Worm (Caenorhabditis elegans): Measurements from ENCODE around the gene nspe-1.

The nspe-1 gene

ce11 chrII:12665019-12665418 is 44.4 kb upstream of the nspe-1 start:
- TF ChIP-seq nhr-10 (tag; optimal IDR thresholded peaks at IDR 0.05) = no peak
- TF ChIP-seq zag-1 (tag; optimal IDR thresholded peaks at IDR 0.05) = peak; percentile 35
- no peak for TF ChIP-seq ceh-82 (tag; optimal IDR thresholded peaks at IDR 0.05)
- TF ChIP-seq nhr-6 (tag; optimal IDR thresholded peaks at IDR 0.05) = no peak
- no peak for TF ChIP-seq elt-1 (tag; optimal IDR thresholded peaks at IDR 0.05)
- TF ChIP-seq ztf-1 (GFP tag; conservative IDR thresholded peaks at IDR 0.05) = no peak
- TF ChIP-seq lin-13 (GFP tag; optimal IDR thresholded peaks at IDR 0.05) = no peak
- no peak for TF ChIP-seq sma-3 (GFP tag; optimal IDR thresholded peaks at IDR 0.05)
- no peak for TF ChIP-seq lin-11 (tag; optimal IDR thresholded peaks at IDR 0.05)
- TF ChIP-seq mab-5 (tag; optimal IDR thresholded peaks at IDR 0.05) = no peak
- peak; percentile 30 for TF ChIP-seq sma-9 (GFP tag; optimal IDR thresholded peaks at IDR 0.05)
- no peak for TF ChIP-seq sma-9 (tag; optimal IDR thresholded peaks at IDR 0.05)

DNA sequence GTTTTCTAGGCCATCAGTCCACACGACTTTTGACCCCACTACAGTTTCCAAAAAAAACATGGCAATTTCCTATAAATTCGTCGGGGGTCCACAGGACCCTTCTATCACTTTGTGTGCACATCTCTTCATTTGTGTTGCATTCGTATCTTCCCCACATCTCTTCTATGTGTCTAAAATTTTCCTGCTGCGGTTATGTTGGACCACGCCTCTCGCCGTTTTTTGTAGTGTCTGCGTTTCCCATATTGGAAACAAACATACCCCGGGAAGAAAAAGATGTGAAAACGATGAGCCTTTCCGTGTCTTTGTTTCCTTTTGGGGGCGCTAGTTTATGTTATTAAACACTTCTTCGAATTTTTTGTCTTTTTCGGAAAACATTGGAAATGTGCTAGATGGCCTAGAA is 41.3 kb upstream of the nspe-1 start:
- TF ChIP-seq peb-1 (tag; optimal IDR thresholded peaks at IDR 0.05) = no peak
- TF ChIP-seq sma-3 (GFP tag; optimal IDR thresholded peaks at IDR 0.05) = no peak
- no peak for TF ChIP-seq ZK546.5 (tag; optimal IDR thresholded peaks at IDR 0.05)
- no peak for TF ChIP-seq elt-3 (tag; optimal IDR thresholded peaks at IDR 0.05)
- TF ChIP-seq zag-1 (tag; optimal IDR thresholded peaks at IDR 0.05) = peak; percentile 47
- TF ChIP-seq mbf-1 (tag; optimal IDR thresholded peaks at IDR 0.05) = no peak
- no peak for TF ChIP-seq nhr-77 (tag; optimal IDR thresholded peaks at IDR 0.05)
- TF ChIP-seq nhr-129 (tag; optimal IDR thresholded peaks at IDR 0.05) = no peak
- TF ChIP-seq ceh-16 (tag; optimal IDR thresholded peaks at IDR 0.05) = no peak
- TF ChIP-seq ztf-1 (GFP tag; conservative IDR thresholded peaks at IDR 0.05) = no peak
- TF ChIP-seq nhr-25 (tag; optimal IDR thresholded peaks at IDR 0.05) = no peak
- TF ChIP-seq nhr-6 (tag; optimal IDR thresholded peaks at IDR 0.05) = no peak
- no peak for TF ChIP-seq Y55F3AM.14 (GFP tag; optimal IDR thresholded peaks at IDR 0.05)
- TF ChIP-seq unc-55 (GFP tag; optimal IDR thresholded peaks at IDR 0.05) = peak; percentile 27
- no peak for TF ChIP-seq ztf-11 (tag; optimal IDR thresholded peaks at IDR 0.05)
- TF ChIP-seq R02D3.7 (tag; optimal IDR thresholded peaks at IDR 0.05) = no peak
- TF ChIP-seq ztf-4 (tag; optimal IDR thresholded peaks at IDR 0.05) = no peak
- no peak for TF ChIP-seq lin-39 (tag; optimal IDR thresholded peaks at IDR 0.05)
- no peak for TF ChIP-seq mdl-1 (tag; optimal IDR thresholded peaks at IDR 0.05)
- TF ChIP-seq lsy-2 (tag; optimal IDR thresholded peaks at IDR 0.05) = peak in 1 of 2 experiments; percentile 43
- TF ChIP-seq sem-4 (tag; optimal IDR thresholded peaks at IDR 0.05) = no peak

ce11 chrII:12659676-12660371 is 39.2 kb upstream of the nspe-1 start:
- TF ChIP-seq egl-27 (tag; optimal IDR thresholded peaks at IDR 0.05) (no peak), nhr-23 (tag; optimal IDR thresholded peaks at IDR 0.05) (no peak), ama-1 (optimal IDR thresholded peaks at IDR 0.05) (no peak), zag-1 (tag; optimal IDR thresholded peaks at IDR 0.05) (no peak), nhr-11 (tag; optimal IDR thresholded peaks at IDR 0.05) (no peak), nhr-129 (tag; optimal IDR thresholded peaks at IDR 0.05) (peak; percentile 35), sma-9 (GFP tag; optimal IDR thresholded peaks at IDR 0.05) (peak; percentile 56), sma-9 (tag; optimal IDR thresholded peaks at IDR 0.05) (no peak), crh-2 (tag; optimal IDR thresholded peaks at IDR 0.05) (no peak), ztf-11 (tag; optimal IDR thresholded peaks at IDR 0.05) (no peak), nhr-25 (tag; optimal IDR thresholded peaks at IDR 0.05) (no peak), ZK546.5 (tag; optimal IDR thresholded peaks at IDR 0.05) (no peak), alr-1 (tag; optimal IDR thresholded peaks at IDR 0.05) (no peak), Y55F3AM.14 (GFP tag; optimal IDR thresholded peaks at IDR 0.05) (no peak), mab-5 (tag; optimal IDR thresholded peaks at IDR 0.05) (no peak), snpc-4 (tag; optimal IDR thresholded peaks at IDR 0.05) (no peak), mdl-1 (tag; optimal IDR thresholded peaks at IDR 0.05) (peak in 1 of 2 experiments; percentile 16), unc-39 (tag; optimal IDR thresholded peaks at IDR 0.05) (no peak), mbf-1 (tag; optimal IDR thresholded peaks at IDR 0.05) (no peak), skn-1 (tag; optimal IDR thresholded peaks at IDR 0.05) (no peak), ztf-4 (tag; optimal IDR thresholded peaks at IDR 0.05) (no peak), blmp-1 (tag; optimal IDR thresholded peaks at IDR 0.05; ENCODE audit: insufficient read depth) (no peak), ceh-16 (tag; optimal IDR thresholded peaks at IDR 0.05) (no peak), unc-62 (GFP tag; optimal IDR thresholded peaks at IDR 0.05) (no peak), C34F6.9 (tag; optimal IDR thresholded peaks at IDR 0.05) (peak; percentile 59), lin-11 (tag; optimal IDR thresholded peaks at IDR 0.05) (no peak), nhr-237 (tag; optimal IDR thresholded peaks at IDR 0.05) (no peak), peb-1 (tag; optimal IDR thresholded peaks at IDR 0.05) (no peak), R02D3.7 (tag; optimal IDR thresholded peaks at IDR 0.05) (no peak), sem-4 (tag; optimal IDR thresholded peaks at IDR 0.05) (peak; percentile 69), F13H6.1 (tag; optimal IDR thresholded peaks at IDR 0.05) (peak; percentile 49), aly-2 (tag; optimal IDR thresholded peaks at IDR 0.05) (no peak), ztf-1 (GFP tag; conservative IDR thresholded peaks at IDR 0.05) (no peak), elt-1 (tag; optimal IDR thresholded peaks at IDR 0.05) (no peak), unc-55 (GFP tag; optimal IDR thresholded peaks at IDR 0.05) (peak; percentile 45), nhr-77 (tag; optimal IDR thresholded peaks at IDR 0.05) (no peak), ceh-82 (tag; optimal IDR thresholded peaks at IDR 0.05) (no peak), lin-13 (GFP tag; optimal IDR thresholded peaks at IDR 0.05) (no peak), fos-1 (tag; optimal IDR thresholded peaks at IDR 0.05) (no peak), dmd-4 (tag; optimal IDR thresholded peaks at IDR 0.05) (no peak), lsy-2 (tag; optimal IDR thresholded peaks at IDR 0.05) (peak in 1 of 2 experiments; percentile 48)

Measured in whole organism, L2 larva.